Worm (Caenorhabditis elegans) whole organism, L3 larva: ENCODE results near the gene F49F1.5.

ENCODE experiments used
- R02D3.7 ChIP-seq: fragments of 150-350 bp; optimal IDR thresholded peaks from 2 replicates; lab custom pipeline; 2014; ENCODE audit warnings: missing biosample characterization, missing genetic modification characterization
- aly-2 ChIP-seq: fragments of 150-350 bp; optimal IDR thresholded peaks from 2 replicates; lab custom pipeline; 2014; ENCODE audit warnings: missing biosample characterization, missing genetic modification characterization
- ceh-28 ChIP-seq: fragments of 150-350 bp; optimal IDR thresholded peaks from 2 replicates; lab custom pipeline; 2014; ENCODE audit warnings: missing biosample characterization, missing genetic modification reagents, missing genetic modification characterization
- ceh-82 ChIP-seq: fragments of 150-350 bp; optimal IDR thresholded peaks from 2 replicates; lab custom pipeline; 2014; ENCODE audit warnings: missing biosample characterization, missing genetic modification characterization
- ceh-9 ChIP-seq: sonication (generic microtip); optimal IDR thresholded peaks from 2 replicates; lab custom pipeline; 2018; ENCODE audit warnings: missing biosample characterization, missing genetic modification characterization
- daf-12 ChIP-seq: fragments of 150-350 bp; optimal IDR thresholded peaks from 2 replicates; lab custom pipeline; 2014; ENCODE audit warnings: missing biosample characterization, missing genetic modification reagents, missing genetic modification characterization
- egl-27 ChIP-seq: sonication (generic microtip); optimal IDR thresholded peaks from 4 replicates; lab custom pipeline; 2017; ENCODE audit warnings: missing biosample characterization, missing genetic modification reagents, missing genetic modification characterization
- elt-1 ChIP-seq: fragments of 150-350 bp; optimal IDR thresholded peaks from 2 replicates; lab custom pipeline; 2014; ENCODE audit warnings: missing biosample characterization, missing genetic modification characterization
- elt-2 ChIP-seq: sonication (generic microtip); optimal IDR thresholded peaks from 2 replicates; lab custom pipeline; 2016; ENCODE audit warnings: missing genetic modification reagents, mild to moderate bottlenecking, missing genetic modification characterization, missing compliant biosample characterization
- elt-3 ChIP-seq, 3 experiments: fragments of 150-350 bp in 1 of 3; sonication (generic microtip) in 2 of 3; optimal IDR thresholded peaks; 2 replicates in 2 of 3; 4 replicates in 1 of 3; lab custom pipeline; 2014 to 2017; ENCODE audit warnings: missing biosample characterization in 3 of 3, missing genetic modification characterization in 3 of 3
- eor-1 ChIP-seq, 2 experiments: fragments of 150-350 bp; optimal IDR thresholded peaks; 2 replicates each; lab custom pipeline; 2014 to 2018; ENCODE audit warnings: missing biosample characterization in 2 of 2, missing genetic modification characterization in 2 of 2
- fkh-10 ChIP-seq: sonication (generic microtip); optimal IDR thresholded peaks from 2 replicates; lab custom pipeline; 2017; ENCODE audit warnings: missing biosample characterization, missing genetic modification reagents, missing genetic modification characterization
- fkh-2 ChIP-seq: fragments of 150-350 bp; optimal IDR thresholded peaks from 2 replicates; lab custom pipeline; 2014; ENCODE audit warnings: missing biosample characterization, missing genetic modification reagents, missing genetic modification characterization
- lin-39 ChIP-seq: fragments of 150-350 bp; optimal IDR thresholded peaks from 2 replicates; lab custom pipeline; 2018; ENCODE audit warnings: missing biosample characterization, missing genetic modification reagents, missing genetic modification characterization
- mdl-1 ChIP-seq: fragments of 150-350 bp; optimal IDR thresholded peaks from 2 replicates; lab custom pipeline; 2014; ENCODE audit warnings: missing biosample characterization, missing genetic modification characterization
- nfya-1 ChIP-seq: sonication (generic microtip); optimal IDR thresholded peaks from 2 replicates; lab custom pipeline; 2017; ENCODE audit warnings: missing genetic modification characterization, mild to moderate bottlenecking, missing compliant biosample characterization, antibody characterized with exemption, moderate library complexity; ENCODE audit not compliant: insufficient read depth
- nhr-12 ChIP-seq: fragments of 150-350 bp; optimal IDR thresholded peaks from 2 replicates; lab custom pipeline; 2014; ENCODE audit warnings: missing biosample characterization, missing genetic modification characterization
- nhr-237 ChIP-seq: fragments of 150-350 bp; optimal IDR thresholded peaks from 2 replicates; lab custom pipeline; 2014; ENCODE audit warnings: missing biosample characterization, missing genetic modification characterization
- nhr-28 ChIP-seq: fragments of 150-350 bp; optimal IDR thresholded peaks from 2 replicates; lab custom pipeline; 2014; ENCODE audit warnings: missing biosample characterization, missing genetic modification characterization
- nhr-43 ChIP-seq: sonication (generic microtip); optimal IDR thresholded peaks from 2 replicates; lab custom pipeline; 2016; ENCODE audit warnings: mild to moderate bottlenecking, missing genetic modification characterization, missing compliant biosample characterization; ENCODE audit not compliant: poor library complexity, severe bottlenecking
- nhr-76 ChIP-seq: fragments of 150-350 bp; sonication (generic microtip); optimal IDR thresholded peaks from 5 replicates; lab custom pipeline; 2014; ENCODE audit warnings: missing biosample characterization, missing genetic modification characterization
- nhr-77 ChIP-seq: fragments of 150-350 bp; optimal IDR thresholded peaks from 2 replicates; lab custom pipeline; 2014; ENCODE audit warnings: missing biosample characterization, missing genetic modification characterization
- pha-4 ChIP-seq: fragments of 150-350 bp; optimal IDR thresholded peaks from 2 replicates; lab custom pipeline; 2014; ENCODE audit warnings: missing biosample characterization, missing genetic modification reagents, missing genetic modification characterization
- pqm-1 ChIP-seq: fragments of 150-350 bp; optimal IDR thresholded peaks from 2 replicates; lab custom pipeline; 2017; ENCODE audit warnings: missing biosample characterization, missing genetic modification characterization, inconsistent platforms
- sea-2 ChIP-seq: fragments of 150-350 bp; sonication (generic microtip); optimal IDR thresholded peaks from 4 replicates; lab custom pipeline; 2014; ENCODE audit warnings: missing biosample characterization, missing genetic modification reagents, missing genetic modification characterization
- skn-1 ChIP-seq: fragments of 150-350 bp; optimal IDR thresholded peaks from 2 replicates; lab custom pipeline; 2014; ENCODE audit warnings: missing biosample characterization, missing genetic modification characterization
- snpc-4 ChIP-seq: fragments of 150-350 bp; optimal IDR thresholded peaks from 2 replicates; lab custom pipeline; 2014; ENCODE audit warnings: missing biosample characterization, missing genetic modification characterization
- unc-39 ChIP-seq: sonication (generic microtip); optimal IDR thresholded peaks from 4 replicates; lab custom pipeline; 2017; ENCODE audit warnings: missing biosample characterization, missing genetic modification characterization
- unc-62 ChIP-seq: fragments of 150-350 bp; sonication (generic microtip); optimal IDR thresholded peaks from 4 replicates; lab custom pipeline; 2014; ENCODE audit warnings: missing biosample characterization, missing genetic modification reagents, missing genetic modification characterization
- zag-1 ChIP-seq: fragments of 150-350 bp; optimal IDR thresholded peaks from 2 replicates; lab custom pipeline; 2014; ENCODE audit warnings: missing biosample characterization, missing genetic modification characterization

F49F1.5 gene

DNA sequence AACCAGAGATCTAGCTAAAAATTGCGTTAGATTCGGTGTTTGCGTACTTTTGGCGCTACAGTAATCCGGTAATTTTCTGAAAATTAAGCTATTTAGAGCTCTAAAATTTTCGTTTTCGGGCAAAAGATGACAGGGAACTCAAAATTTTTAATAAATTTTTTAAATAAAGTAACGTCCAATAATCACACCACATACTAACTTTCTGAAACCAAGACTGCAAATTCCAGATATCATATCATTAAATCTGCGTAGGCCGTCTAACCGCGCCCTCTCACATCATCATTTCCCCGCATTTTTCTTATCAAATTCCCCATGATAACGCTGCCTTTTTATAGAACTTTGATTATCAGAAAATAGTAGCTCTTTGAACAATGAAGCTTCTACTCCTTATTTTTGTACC is 2.8 kb downstream of the F49F1.5 start, which contains the start of gene drd-50:
Gene drd-50 (plus strand): TSS at position 301 of the 400 bp plus-strand sequence.
- peak; percentile 65 for TF ChIP-seq elt-2 (tag; lab: Kevin White, UChicago)
- TF ChIP-seq egl-27 (tag; lab: Kevin White, UChicago) = no peak
- TF ChIP-seq elt-1 (tag; lab: Kevin White, UChicago) = no peak
- TF ChIP-seq nhr-237 = no peak
- TF ChIP-seq, all 47 proteins: peak for 1

- no peak for TF ChIP-seq ceh-82 (tag; lab: Kevin White, UChicago)
- TF ChIP-seq pha-4 (tag; lab: Kevin White, UChicago) = no peak
- no peak for TF ChIP-seq ceh-28
- TF ChIP-seq elt-2 (tag; lab: Kevin White, UChicago) = no peak
- no peak for TF ChIP-seq fkh-10
- no peak for TF ChIP-seq aly-2 (tag; lab: Kevin White, UChicago)
- TF ChIP-seq unc-39 (tag; lab: Kevin White, UChicago) = no peak
- no peak for TF ChIP-seq zag-1 (tag; lab: Kevin White, UChicago)
- TF ChIP-seq mdl-1 = no peak
- TF ChIP-seq fkh-2 (tag; lab: Kevin White, UChicago) = no peak
- TF ChIP-seq daf-12 = no peak
- no peak for TF ChIP-seq pqm-1 (tag; lab: Kevin White, UChicago)
- TF ChIP-seq nfya-1 (tag; lab: Kevin White, UChicago) = no peak
- TF ChIP-seq elt-3 (tag; optimal IDR thresholded peaks at IDR 0.05; lab: Kevin White, UChicago) = no peak
- TF ChIP-seq skn-1 = no peak
- TF ChIP-seq lin-39 = no peak
- TF ChIP-seq unc-62 (GFP tag; lab: Kevin White, UChicago) = no peak
- no peak for TF ChIP-seq nhr-77
- no peak for TF ChIP-seq nhr-43
- no peak for TF ChIP-seq nhr-28 (tag; lab: Kevin White, UChicago)
- TF ChIP-seq, all 47 proteins: peak for 0
These were observed 4.6 kb downstream of the F49F1.5 start, which contains the start of the genes F49F1.4 and F49F1.2 for ce11 chrIV:4115634-4116033. Gene F49F1.4, minus strand, starts transcription at chrIV:4115734. Gene F49F1.2, plus strand, starts transcription at chrIV:4115943.

ce11 chrIV:4114526-4114925 is 5.7 kb downstream of the F49F1.5 start, which contains the start of gene F49F1.15:
Gene F49F1.15, minus strand, starts transcription at chrIV:4114626.
- TF ChIP-seq aly-2 (tag; lab: Kevin White, UChicago) = no peak
- no peak for TF ChIP-seq ceh-82 (tag; lab: Kevin White, UChicago)

ce11 chrIV:4112387-4112786 is 7.8 kb downstream of the F49F1.5 start, which contains the start of gene F49F1.14:
Gene F49F1.14, minus strand, starts transcription at chrIV:4112487.
- TF ChIP-seq R02D3.7 (tag; lab: Kevin White, UChicago) (no peak), snpc-4 (no peak), nhr-12 (no peak), nhr-76 (tag; lab: Kevin White, UChicago) (no peak), ceh-9 (tag; lab: Kevin White, UChicago) (no peak), eor-1 (tag; optimal IDR thresholded peaks at IDR 0.05; lab: Kevin White, UChicago) (no peak), fkh-10 (no peak), pha-4 (tag; lab: Kevin White, UChicago) (no peak)

DNA sequence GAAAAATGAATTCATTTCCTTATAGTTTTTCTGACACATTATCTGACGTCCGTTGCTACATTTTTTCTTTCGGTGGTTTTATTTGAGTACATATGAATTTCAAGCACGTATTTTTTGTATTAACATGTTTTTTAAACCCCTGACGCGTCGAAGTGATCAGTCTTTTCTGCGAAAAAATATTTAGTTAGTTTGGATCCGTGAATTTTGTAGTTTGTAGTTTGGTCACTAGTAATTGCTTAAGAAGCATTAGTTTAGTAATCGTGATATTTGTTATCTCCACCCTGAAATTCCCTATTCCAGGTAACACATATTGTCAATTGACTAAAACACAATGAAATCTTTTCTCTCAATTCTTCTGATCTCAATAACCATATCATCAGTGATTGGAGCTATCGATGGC is 11.4 kb downstream of the F49F1.5 start, which contains the start of gene C35B1.7:
Gene C35B1.7 (plus strand): TSS at position 301 of the 400 bp plus-strand sequence.
- TF ChIP-seq nhr-43 (no peak), sea-2 (GFP tag; lab: Kevin White, UChicago) (no peak), lin-39 (no peak), nhr-28 (tag; lab: Kevin White, UChicago) (no peak), nhr-77 (no peak), unc-62 (GFP tag; lab: Kevin White, UChicago) (no peak), pqm-1 (tag; lab: Kevin White, UChicago) (no peak), elt-1 (tag; lab: Kevin White, UChicago) (no peak), ceh-82 (tag; lab: Kevin White, UChicago) (no peak)

DNA sequence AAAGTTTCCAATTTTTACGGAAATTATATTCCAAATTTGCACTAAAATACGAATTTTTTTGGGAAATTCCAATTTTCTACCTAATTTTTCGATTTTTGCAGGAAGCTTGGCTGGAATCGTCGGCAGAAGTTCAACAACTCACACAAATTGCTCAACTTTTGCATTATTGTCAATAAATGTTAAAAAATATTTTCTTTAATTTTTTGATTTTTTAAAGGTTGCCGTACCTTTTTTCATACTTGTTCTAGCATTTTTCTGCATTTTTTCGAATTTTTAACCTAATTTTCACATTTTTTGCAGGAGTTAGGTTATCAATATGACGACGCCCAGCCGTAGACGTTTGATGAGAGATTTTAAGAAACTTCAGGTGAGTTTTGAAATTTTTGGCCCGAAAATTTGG is 17.5 kb downstream of the F49F1.5 start, which contains the start of gene ubc-1:
Gene ubc-1 (plus strand): TSS at position 301 of the 400 bp plus-strand sequence.
- TF ChIP-seq nhr-43 (no peak), elt-2 (tag; lab: Kevin White, UChicago) (no peak), nhr-77 (no peak)
